Worm (Caenorhabditis elegans) whole organism, late embryonic: ENCODE measurements around the gene nhr-45.

ENCODE experiments used
- C08G9.2 ChIP-seq: sonication (generic microtip); optimal IDR thresholded peaks from 2 replicates; lab custom pipeline; 2016; ENCODE audit warnings: mild to moderate bottlenecking, missing genetic modification characterization, moderate library complexity, missing compliant biosample characterization
- ceh-9 ChIP-seq: sonication (generic microtip); optimal IDR thresholded peaks from 2 replicates; lab custom pipeline; 2016; ENCODE audit warnings: mild to moderate bottlenecking, missing genetic modification characterization, inconsistent platforms, missing compliant biosample characterization
- elt-2 ChIP-seq: sonication (generic microtip); optimal IDR thresholded peaks from 2 replicates; lab custom pipeline; 2016; ENCODE audit warnings: missing genetic modification reagents, missing genetic modification characterization, missing compliant biosample characterization
- fkh-10 ChIP-seq: fragments of 150-350 bp; optimal IDR thresholded peaks from 2 replicates; lab custom pipeline; 2014; ENCODE audit warnings: missing biosample characterization, missing genetic modification reagents, missing genetic modification characterization
- gmeb-2 ChIP-seq: sonication (generic microtip); optimal IDR thresholded peaks from 2 replicates; lab custom pipeline; 2016; ENCODE audit warnings: missing genetic modification characterization, inconsistent platforms, missing compliant biosample characterization
- hlh-15 ChIP-seq: sonication (generic microtip); optimal IDR thresholded peaks from 2 replicates; lab custom pipeline; 2016; ENCODE audit warnings: missing genetic modification characterization, missing compliant biosample characterization
- lin-11 ChIP-seq: fragments of 200-800 bp; sonication (Bioruptor generic); optimal IDR thresholded peaks from 2 replicates; lab custom pipeline; 2018; ENCODE audit warnings: mild to moderate bottlenecking, missing genetic modification characterization, missing compliant biosample characterization
- rnt-1 ChIP-seq: sonication (generic microtip); optimal IDR thresholded peaks from 2 replicates; lab custom pipeline; 2016; ENCODE audit warnings: missing genetic modification characterization, missing compliant biosample characterization
- unc-42 ChIP-seq: sonication (generic microtip); optimal IDR thresholded peaks from 2 replicates; lab custom pipeline; 2016; ENCODE audit warnings: missing genotype, missing genetic modification characterization, missing compliant biosample characterization

DNA sequence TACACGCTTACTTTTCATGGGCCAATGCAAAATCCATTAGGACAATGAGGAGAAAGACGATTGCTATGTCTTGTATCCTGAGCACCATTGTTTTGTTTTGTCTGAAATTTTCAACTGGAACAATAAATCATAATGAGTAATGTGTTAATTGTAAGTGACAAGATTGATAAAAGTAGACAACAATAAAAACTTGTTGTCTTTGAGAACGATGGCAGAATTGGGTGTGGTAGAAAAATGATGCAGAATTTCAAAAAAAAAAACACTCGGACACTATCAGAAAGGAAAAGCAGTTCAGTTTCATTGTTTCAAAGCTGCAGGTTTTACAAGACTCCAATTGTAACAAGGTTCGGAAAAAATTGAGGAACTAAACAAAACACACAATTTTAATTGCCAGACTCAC is 22.5 kb upstream of the nhr-45 start, which contains the start of gene K02G10.15:
- TF ChIP-seq fkh-10 (no peak), unc-42 (tag; lab: Kevin White, UChicago) (no peak), hlh-15 (tag; lab: Kevin White, UChicago) (no peak), C08G9.2 (tag; lab: Kevin White, UChicago) (no peak), lin-11 (tag; lab: Kevin White, UChicago) (no peak), ceh-9 (tag; lab: Kevin White, UChicago) (no peak), elt-2 (tag; lab: Kevin White, UChicago) (no peak), rnt-1 (no peak), gmeb-2 (no peak)
